Worm (Caenorhabditis elegans) whole organism, L4/young adult: ENCODE data around the gene unc-46.

Experiments
- W03F9.2 ChIP-seq: fragments of 150-350 bp; optimal IDR thresholded peaks from 2 replicates; lab custom pipeline; 2014; ENCODE audit warnings: missing biosample characterization, missing genetic modification characterization
- dao-5 ChIP-seq: sonication (generic microtip); optimal IDR thresholded peaks from 2 replicates; lab custom pipeline; 2016; ENCODE audit warnings: missing genotype, missing genetic modification characterization, moderate library complexity, missing compliant biosample characterization
- him-1 ChIP-seq: sonication (generic microtip); optimal IDR thresholded peaks from 2 replicates; lab custom pipeline; 2016; ENCODE audit warnings: missing genotype, missing genetic modification reagents, missing genetic modification characterization, missing compliant biosample characterization

- TF ChIP-seq dao-5 (tag; lab: Kevin White, UChicago) (no peak), him-1 (no peak), W03F9.2 (tag; lab: Kevin White, UChicago) (no peak)
Observed at ce11 chrV:5143785-5144184, 45.0 kb upstream of the unc-46 start, which contains the start of gene srh-129.
